Worm (Caenorhabditis elegans) whole organism, late embryonic: ENCODE results near the gene fbxa-24.
"Not testable (repeated sequence)": the region's sequence is repeated elsewhere in the genome, so short reads cannot be mapped to it uniquely, and the experiment has no call there.

Experiments
- C38D4.7 ChIP-seq: fragments of 200-800 bp; sonication (Bioruptor generic); optimal IDR thresholded peaks from 2 replicates; lab custom pipeline; 2018; ENCODE audit warnings: mild to moderate bottlenecking, missing genetic modification characterization, moderate library complexity, missing compliant biosample characterization
- K09A11.1 ChIP-seq: sonication (generic microtip); optimal IDR thresholded peaks from 2 replicates; lab custom pipeline; 2017; ENCODE audit warnings: antibody characterized with exemption, mild to moderate bottlenecking, missing genetic modification characterization, missing compliant biosample characterization; ENCODE audit not compliant: insufficient read depth
- T23F11.4 ChIP-seq: fragments of 200-800 bp; sonication (Bioruptor generic); optimal IDR thresholded peaks from 2 replicates; lab custom pipeline; 2018; ENCODE audit warnings: mild to moderate bottlenecking, missing genetic modification characterization, missing compliant biosample characterization
- Y22D7AL.16 ChIP-seq: sonication (generic microtip); optimal IDR thresholded peaks from 2 replicates; lab custom pipeline; 2016; ENCODE audit warnings: missing genetic modification characterization, missing compliant biosample characterization
- ama-1 ChIP-seq: fragments of 150-350 bp; optimal IDR thresholded peaks from 2 replicates; lab custom pipeline; 2014
- ceh-18 ChIP-seq: sonication (generic microtip); optimal IDR thresholded peaks from 2 replicates; lab custom pipeline; 2016; ENCODE audit warnings: missing genetic modification characterization, missing compliant biosample characterization
- ceh-24 ChIP-seq: sonication (generic microtip); optimal IDR thresholded peaks from 2 replicates; lab custom pipeline; 2016; ENCODE audit warnings: mild to moderate bottlenecking, missing genetic modification characterization, missing compliant biosample characterization
- ceh-30 ChIP-seq: fragments of 150-350 bp; optimal IDR thresholded peaks from 2 replicates; lab custom pipeline; 2014; ENCODE audit warnings: missing biosample characterization, missing genetic modification characterization
- ceh-48 ChIP-seq: sonication (generic microtip); optimal IDR thresholded peaks from 2 replicates; lab custom pipeline; 2016; ENCODE audit warnings: missing genetic modification characterization, inconsistent platforms, missing compliant biosample characterization
- ceh-6 ChIP-seq: fragments of 200-800 bp; sonication (Bioruptor generic); optimal IDR thresholded peaks from 2 replicates; lab custom pipeline; 2018; ENCODE audit warnings: mild to moderate bottlenecking, missing genetic modification characterization, missing compliant biosample characterization
- ceh-9 ChIP-seq: sonication (generic microtip); optimal IDR thresholded peaks from 2 replicates; lab custom pipeline; 2016; ENCODE audit warnings: mild to moderate bottlenecking, missing genetic modification characterization, inconsistent platforms, missing compliant biosample characterization
- che-1 ChIP-seq: sonication (generic microtip); optimal IDR thresholded peaks from 2 replicates; lab custom pipeline; 2016; ENCODE audit warnings: mild to moderate bottlenecking, missing genetic modification characterization, missing compliant biosample characterization
- elt-4 ChIP-seq: sonication (generic microtip); optimal IDR thresholded peaks from 2 replicates; lab custom pipeline; 2016; ENCODE audit warnings: missing genetic modification characterization, missing compliant biosample characterization
- eyg-1 ChIP-seq: sonication (generic microtip); optimal IDR thresholded peaks from 2 replicates; lab custom pipeline; 2016; ENCODE audit warnings: missing genotype, missing genetic modification characterization, missing compliant biosample characterization
- hlh-6 ChIP-seq: sonication (generic microtip); optimal IDR thresholded peaks from 2 replicates; lab custom pipeline; 2016; ENCODE audit warnings: missing genotype, missing genetic modification characterization, missing compliant biosample characterization
- hlh-8 ChIP-seq: sonication (generic microtip); optimal IDR thresholded peaks from 2 replicates; lab custom pipeline; 2016; ENCODE audit warnings: missing genotype, missing genetic modification characterization, missing compliant biosample characterization
- lim-6 ChIP-seq: sonication (generic microtip); optimal IDR thresholded peaks from 2 replicates; lab custom pipeline; 2016; ENCODE audit warnings: missing genetic modification characterization, missing compliant biosample characterization
- madf-2 ChIP-seq: sonication (generic microtip); optimal IDR thresholded peaks from 2 replicates; lab custom pipeline; 2017; ENCODE audit warnings: missing genetic modification characterization, missing compliant biosample characterization
- nfya-1 ChIP-seq: sonication (generic microtip); optimal IDR thresholded peaks from 2 replicates; lab custom pipeline; 2017; ENCODE audit warnings: missing genetic modification characterization, mild to moderate bottlenecking, missing compliant biosample characterization, antibody characterized with exemption, moderate library complexity
- npax-4 ChIP-seq: sonication (generic microtip); optimal IDR thresholded peaks from 2 replicates; lab custom pipeline; 2016; ENCODE audit warnings: missing genetic modification characterization, missing compliant biosample characterization
- odd-2 ChIP-seq: sonication (generic microtip); optimal IDR thresholded peaks from 2 replicates; lab custom pipeline; 2017; ENCODE audit warnings: antibody characterized with exemption, mild to moderate bottlenecking, missing genetic modification characterization, missing compliant biosample characterization
- pat-9 ChIP-seq: fragments of 200-800 bp; sonication (Bioruptor generic); optimal IDR thresholded peaks from 2 replicates; lab custom pipeline; 2018; ENCODE audit warnings: mild to moderate bottlenecking, missing genetic modification characterization, moderate library complexity, missing compliant biosample characterization
- pha-4 ChIP-seq: fragments of 150-350 bp; optimal IDR thresholded peaks from 2 replicates; lab custom pipeline; 2018; ENCODE audit warnings: missing biosample characterization, missing genetic modification reagents, missing genetic modification characterization
- pqm-1 ChIP-seq: sonication (generic microtip); optimal IDR thresholded peaks from 2 replicates; lab custom pipeline; 2016; ENCODE audit warnings: missing genetic modification characterization, missing compliant biosample characterization
- ref-2 ChIP-seq: sonication (generic microtip); optimal IDR thresholded peaks from 2 replicates; lab custom pipeline; 2016; ENCODE audit warnings: missing genetic modification characterization, missing compliant biosample characterization
- sdc-2 ChIP-seq: sonication (generic microtip); optimal IDR thresholded peaks from 2 replicates; lab custom pipeline; 2016; ENCODE audit warnings: missing genotype, missing genetic modification characterization, missing compliant biosample characterization
- tbx-2 ChIP-seq: sonication (generic microtip); optimal IDR thresholded peaks from 2 replicates; lab custom pipeline; 2016; ENCODE audit warnings: missing genetic modification characterization, missing compliant biosample characterization
- tbx-7 ChIP-seq: sonication (generic microtip); optimal IDR thresholded peaks from 2 replicates; lab custom pipeline; 2016; ENCODE audit warnings: missing genotype, missing genetic modification characterization, missing compliant biosample characterization
- ttx-3 ChIP-seq: sonication (generic microtip); optimal IDR thresholded peaks from 2 replicates; lab custom pipeline; 2016; ENCODE audit warnings: missing genetic modification reagents, missing genetic modification characterization, missing compliant biosample characterization
- unc-3 ChIP-seq, 2 experiments: fragments of 200-800 bp in 1 of 2; sonication (Bioruptor generic) in 1 of 2; sonication (generic microtip) in 1 of 2; conservative IDR thresholded peaks in 1 of 2; optimal IDR thresholded peaks in 1 of 2; 2 replicates each; pipeline versions ENCODE4 v1.3.6 to Lab custom; 2016 to 2022; ENCODE audit warnings: missing compliant biosample characterization in 2 of 2, missing genetic modification characterization in 2 of 2, missing genetic modification reagents in 1 of 2
- unc-42 ChIP-seq: sonication (generic microtip); optimal IDR thresholded peaks from 2 replicates; lab custom pipeline; 2016; ENCODE audit warnings: missing genotype, missing genetic modification characterization, missing compliant biosample characterization
- unc-55 ChIP-seq: sonication (generic microtip); optimal IDR thresholded peaks from 2 replicates; lab custom pipeline; 2017; ENCODE audit warnings: missing biosample characterization, missing genetic modification reagents, missing genetic modification characterization
- unc-86 ChIP-seq: sonication (generic microtip); optimal IDR thresholded peaks from 2 replicates; lab custom pipeline; 2016; ENCODE audit warnings: missing genetic modification characterization, missing compliant biosample characterization
- ztf-16 ChIP-seq: sonication (generic microtip); optimal IDR thresholded peaks from 2 replicates; lab custom pipeline; 2017; ENCODE audit warnings: missing genetic modification characterization, missing compliant biosample characterization

fbxa-24 gene

ce11 chrII:3816251-3816849, at the start of gene fbxa-24:
Gene fbxa-24, plus strand, starts transcription at chrII:3816526.
- not testable (repeated sequence) for TF ChIP-seq elt-4, pha-4, sdc-2 (tag; lab: Kevin White, UChicago)

ce11 chrII:3771640-3772039, 44.7 kb upstream of the fbxa-24 start:
- TF ChIP-seq lim-6 (tag; lab: Kevin White, UChicago), result no peak
- TF ChIP-seq unc-3 (GFP tag; conservative IDR thresholded peaks at IDR 0.05; lab: Robert Waterston, UW), result no peak
- TF ChIP-seq unc-3 (tag; optimal IDR thresholded peaks at IDR 0.05; lab: Kevin White, UChicago), result no peak
- TF ChIP-seq npax-4 (tag; lab: Kevin White, UChicago), result no peak
- no peak for TF ChIP-seq nfya-1
- TF ChIP-seq madf-2 (tag; lab: Kevin White, UChicago), result no peak
- TF ChIP-seq K09A11.1 (tag; lab: Kevin White, UChicago), result no peak
- no peak for TF ChIP-seq ceh-30 (tag; lab: Kevin White, UChicago)
- TF ChIP-seq ref-2 (tag; lab: Kevin White, UChicago), result no peak
- TF ChIP-seq, all 69 proteins: peak for 0

- TF ChIP-seq odd-2 (tag; lab: Kevin White, UChicago) (no peak), lim-6 (tag; lab: Kevin White, UChicago) (no peak), ceh-30 (tag; lab: Kevin White, UChicago) (no peak), unc-42 (tag; lab: Kevin White, UChicago) (no peak), madf-2 (tag; lab: Kevin White, UChicago) (no peak), ceh-6 (GFP tag; lab: Kevin White, UChicago) (no peak), eyg-1 (no peak), elt-4 (tag; lab: Kevin White, UChicago) (no peak), unc-86 (no peak), tbx-2 (tag; lab: Kevin White, UChicago) (no peak), hlh-8 (tag; lab: Kevin White, UChicago) (no peak), ceh-9 (no peak), ttx-3 (tag; lab: Kevin White, UChicago) (no peak)
Measured at ce11 chrII:3773130-3773529, 43.2 kb upstream of the fbxa-24 start, which contains the start of gene T24E12.10. Gene T24E12.10, minus strand, starts transcription at chrII:3773230.

- TF ChIP-seq T23F11.4 (GFP tag; lab: Kevin White, UChicago) (no peak), pqm-1 (tag; lab: Kevin White, UChicago) (no peak), tbx-7 (no peak), hlh-6 (no peak), ceh-30 (tag; lab: Kevin White, UChicago) (no peak), ama-1 (lab: Kevin White, UChicago) (no peak), ceh-24 (tag; lab: Kevin White, UChicago) (no peak), ceh-18 (no peak), C38D4.7 (GFP tag; lab: Kevin White, UChicago) (no peak), ztf-16 (tag; lab: Kevin White, UChicago) (no peak), unc-55 (no peak), eyg-1 (no peak), pha-4 (tag; lab: Kevin White, UChicago) (no peak), ceh-48 (tag; lab: Kevin White, UChicago) (no peak), che-1 (no peak), pat-9 (tag; lab: Kevin White, UChicago) (no peak), ttx-3 (tag; lab: Kevin White, UChicago) (no peak), Y22D7AL.16 (no peak), ceh-9 (no peak), hlh-8 (tag; lab: Kevin White, UChicago) (no peak)
Measured at ce11 chrII:3775719-3776118, 40.6 kb upstream of the fbxa-24 start, which contains the start of gene T24E12.3. Gene T24E12.3, plus strand, starts transcription at chrII:3776019.
